Worm (Caenorhabditis elegans): ENCODE data around the gene grl-5.

- TF ChIP-seq nhr-90 (tag; optimal IDR thresholded peaks at IDR 0.05) (no peak), sea-2 (GFP tag; IDR thresholded peaks at IDR 0.05) (no peak), zim-3 (tag; optimal IDR thresholded peaks at IDR 0.05) (no peak), efl-1 (GFP tag; optimal IDR thresholded peaks at IDR 0.05) (peak; percentile 79)
Observed at ce11 chrV:4450523-4451089, 36.1 kb upstream of the grl-5 start, which contains the start of gene rft-2.

All from whole organism, young adult.